Worm (Caenorhabditis elegans): ENCODE measurements around the gene snpc-1.2.

The snpc-1.2 gene

DNA sequence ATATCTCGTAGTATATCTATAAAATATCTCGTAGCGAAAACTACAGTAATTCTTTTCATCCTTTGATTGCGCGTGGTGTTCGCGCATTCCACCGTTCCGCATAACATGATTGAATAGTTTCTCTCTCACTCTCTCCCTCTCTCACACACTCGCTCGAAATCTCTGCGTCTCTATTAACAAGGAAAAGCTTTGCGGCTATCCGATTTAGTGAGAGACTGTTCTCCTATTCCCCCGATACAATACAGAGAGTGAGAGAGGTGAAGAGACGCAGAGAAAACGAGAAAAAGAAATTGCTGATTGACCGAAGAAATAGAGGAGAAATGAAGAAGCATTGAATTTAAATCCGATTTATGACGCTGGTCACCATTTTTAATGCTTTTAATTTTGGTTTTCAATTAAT lies 12.7 kb upstream of the snpc-1.2 start:
- peak in 1 of 3 experiments; percentile 11 for TF ChIP-seq dpl-1 (GFP tag; optimal IDR thresholded peaks at IDR 0.05)
- peak; percentile 8 to 10 for TF ChIP-seq efl-1 (optimal IDR thresholded peaks at IDR 0.05)
- TF ChIP-seq efl-1 (GFP tag; optimal IDR thresholded peaks at IDR 0.05 in 1 of 2) = peak in 1 of 2 experiments; percentile 92
- no peak for TF ChIP-seq ceh-8 (GFP tag; optimal IDR thresholded peaks at IDR 0.05)
- no peak for TF ChIP-seq swsn-7 (tag; optimal IDR thresholded peaks at IDR 0.05)
- TF ChIP-seq dsc-1 (tag; optimal IDR thresholded peaks at IDR 0.05) = peak; percentile 7
- no peak for TF ChIP-seq fos-1 (tag; optimal IDR thresholded peaks at IDR 0.05)
- TF ChIP-seq sox-4 (tag; optimal IDR thresholded peaks at IDR 0.05) = no peak
- no peak for TF ChIP-seq pax-3 (tag; optimal IDR thresholded peaks at IDR 0.05)
- TF ChIP-seq C04F5.9 (tag; optimal IDR thresholded peaks at IDR 0.05) = no peak
- no peak for TF ChIP-seq mdl-1 (tag; optimal IDR thresholded peaks at IDR 0.05)
- no peak for TF ChIP-seq lin-13 (GFP tag; optimal IDR thresholded peaks at IDR 0.05)
- no peak for TF ChIP-seq zag-1 (tag; optimal IDR thresholded peaks at IDR 0.05)
- TF ChIP-seq vab-15 (tag; optimal IDR thresholded peaks at IDR 0.05) = no peak
- TF ChIP-seq unc-30 (tag; optimal IDR thresholded peaks at IDR 0.05) = no peak
- TF ChIP-seq mep-1 (tag; optimal IDR thresholded peaks at IDR 0.05) = peak; percentile 63
- TF ChIP-seq grh-1 (GFP tag; IDR thresholded peaks at IDR 0.05) = no peak
- TF ChIP-seq nhr-28 (tag; optimal IDR thresholded peaks at IDR 0.05) = no peak
- TF ChIP-seq F16B12.6 (tag; optimal IDR thresholded peaks at IDR 0.05) = no peak
- no peak for TF ChIP-seq ama-1 (optimal IDR thresholded peaks at IDR 0.05)
- peak; percentile 70 for TF ChIP-seq lin-14 (GFP tag; optimal IDR thresholded peaks at IDR 0.05)
- no peak for TF ChIP-seq nhr-90 (tag; optimal IDR thresholded peaks at IDR 0.05; ENCODE audit: poor library complexity)
- TF ChIP-seq irx-1 (tag; optimal IDR thresholded peaks at IDR 0.05) = no peak
- no peak for TF ChIP-seq C16A3.4 (tag; optimal IDR thresholded peaks at IDR 0.05)
- no peak for TF ChIP-seq lin-39 (tag; optimal IDR thresholded peaks at IDR 0.05)
- TF ChIP-seq tbx-2 (tag; optimal IDR thresholded peaks at IDR 0.05) = no peak
- TF ChIP-seq hlh-4 (tag; optimal IDR thresholded peaks at IDR 0.05) = no peak
- no peak for TF ChIP-seq aly-2 (tag; optimal IDR thresholded peaks at IDR 0.05)
- TF ChIP-seq tlp-1 (tag; optimal IDR thresholded peaks at IDR 0.05) = no peak
- no peak for TF ChIP-seq unc-62 (GFP tag; optimal IDR thresholded peaks at IDR 0.05)
- TF ChIP-seq hpl-2 (GFP tag; optimal IDR thresholded peaks at IDR 0.05) = no peak
- no peak for TF ChIP-seq ceh-88 (GFP tag; IDR thresholded peaks at IDR 0.05)
- no peak for TF ChIP-seq nhr-11 (tag; optimal IDR thresholded peaks at IDR 0.05)
- no peak for TF ChIP-seq nhr-77 (tag; optimal IDR thresholded peaks at IDR 0.05)
- no peak for TF ChIP-seq skn-1 (tag; optimal IDR thresholded peaks at IDR 0.05)
- no peak for TF ChIP-seq sup-37 (GFP tag; optimal IDR thresholded peaks at IDR 0.05)
- TF ChIP-seq blmp-1 (tag; optimal IDR thresholded peaks at IDR 0.05) = peak; percentile 87
- no peak for TF ChIP-seq C34B4.2 (tag; optimal IDR thresholded peaks at IDR 0.05)
- TF ChIP-seq ztf-11 (tag; optimal IDR thresholded peaks at IDR 0.05) = no peak
- no peak for TF ChIP-seq ets-5 (GFP tag; IDR thresholded peaks at IDR 0.05)
- TF ChIP-seq ces-1 (GFP tag; optimal IDR thresholded peaks at IDR 0.05) = no peak
- TF ChIP-seq pqm-1 (tag; optimal IDR thresholded peaks at IDR 0.05) = no peak
- no peak for TF ChIP-seq rnt-1 (tag; optimal IDR thresholded peaks at IDR 0.05)
- no peak for TF ChIP-seq alr-1 (tag; optimal IDR thresholded peaks at IDR 0.05; ENCODE audit: borderline replicate concordance)
- TF ChIP-seq nhr-47 (tag; optimal IDR thresholded peaks at IDR 0.05) = no peak
- TF ChIP-seq ceh-63 (GFP tag; optimal IDR thresholded peaks at IDR 0.05) = no peak
- TF ChIP-seq ztf-4 (tag; optimal IDR thresholded peaks at IDR 0.05) = no peak
- peak; percentile 13 for TF ChIP-seq nhr-71 (tag; optimal IDR thresholded peaks at IDR 0.05)
- TF ChIP-seq nhr-85 (tag) = peak; percentile 60
- TF ChIP-seq nhr-237 (tag; optimal IDR thresholded peaks at IDR 0.05) = no peak
- no peak for TF ChIP-seq snu-23 (GFP tag; optimal IDR thresholded peaks at IDR 0.05)
- TF ChIP-seq ceh-90 (tag; optimal IDR thresholded peaks at IDR 0.05) = no peak
- TF ChIP-seq nhr-20 (tag; optimal IDR thresholded peaks at IDR 0.05) = no peak
- TF ChIP-seq nhr-19 (GFP tag; conservative IDR thresholded peaks at IDR 0.05) = no peak
- TF ChIP-seq lin-35 (GFP tag; optimal IDR thresholded peaks at IDR 0.05) = no peak

Data from whole organism, L1 larva.